Fruit fly (Drosophila melanogaster) S2 (cell line): ENCODE results near the gene Ski6.

Source experiments
- CG8478 ChIP-seq: fragments of >200 bp; optimal IDR thresholded peaks from 2 replicates; lab custom pipeline; 2018
- CTCF ChIP-seq, 2 experiments: fragments of >200 bp; optimal IDR thresholded peaks; 2 replicates each; lab custom pipeline; 2018

DNA sequence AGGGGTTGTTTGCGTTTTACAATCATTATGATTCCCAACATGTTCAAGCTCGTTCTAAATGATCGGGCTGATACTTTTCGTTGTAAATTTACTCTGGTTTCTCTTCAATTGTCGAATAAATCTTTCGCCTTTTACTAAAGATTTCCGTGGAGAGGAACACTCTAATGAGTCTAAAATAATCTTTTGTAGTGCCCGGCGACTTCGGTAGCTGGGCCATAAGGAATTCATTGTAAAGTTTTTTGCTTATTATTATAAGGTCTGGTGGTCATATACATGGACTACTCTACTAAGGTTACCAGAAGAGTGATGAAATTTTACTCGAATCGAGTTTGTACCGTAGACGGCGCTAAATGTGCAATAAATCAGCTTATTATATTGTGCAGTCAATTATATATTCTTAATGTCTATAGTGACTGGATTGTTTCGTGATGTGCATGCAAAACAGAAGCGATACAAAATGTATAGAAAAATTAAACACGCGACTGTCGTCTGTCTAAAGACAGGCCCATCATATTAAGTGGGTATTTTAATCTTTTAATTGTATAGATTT lies 22.6 kb upstream of the Ski6 start:
- TF ChIP-seq CG8478, result no peak
- no peak for TF ChIP-seq CTCF (optimal IDR thresholded peaks at IDR 0.05; lab: Kevin White, UChicago)
